Worm (Caenorhabditis elegans) whole organism, L4/young adult: ENCODE data around the gene W06G6.11.

Experiments
- W03F9.2 ChIP-seq: fragments of 150-350 bp; optimal IDR thresholded peaks from 2 replicates; lab custom pipeline; 2014; ENCODE audit warnings: missing biosample characterization, missing genetic modification characterization
- dao-5 ChIP-seq: sonication (generic microtip); optimal IDR thresholded peaks from 2 replicates; lab custom pipeline; 2016; ENCODE audit warnings: missing genotype, missing genetic modification characterization, moderate library complexity, missing compliant biosample characterization
- him-1 ChIP-seq: sonication (generic microtip); optimal IDR thresholded peaks from 2 replicates; lab custom pipeline; 2016; ENCODE audit warnings: missing genotype, missing genetic modification reagents, missing genetic modification characterization, missing compliant biosample characterization

The W06G6.11 gene

DNA sequence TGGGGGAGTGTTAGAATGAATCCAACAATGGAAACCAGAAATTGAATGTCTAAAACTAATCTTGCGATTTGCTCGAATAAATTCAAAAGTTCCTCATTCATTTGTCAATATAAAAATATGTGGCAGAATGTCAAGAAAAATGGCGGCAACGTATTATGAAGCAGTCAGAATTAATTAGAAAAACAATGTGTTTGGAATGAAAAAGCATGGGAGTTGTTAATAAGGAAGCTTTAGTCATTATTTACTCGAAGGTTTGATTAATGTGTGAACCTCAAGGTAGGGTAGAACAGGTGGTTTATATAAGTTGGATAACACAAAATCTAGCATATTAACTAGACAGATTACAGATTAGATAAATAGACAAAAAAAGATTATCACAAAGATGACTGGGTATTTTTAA lies 10.9 kb downstream of the W06G6.11 start, which contains the start of gene srw-76:
Gene srw-76, minus strand, starts transcription at position 101 of the 400 bp plus-strand sequence.
- no peak for TF ChIP-seq dao-5 (tag; lab: Kevin White, UChicago)
- TF ChIP-seq him-1 (tag; lab: Kevin White, UChicago): no peak
- TF ChIP-seq W03F9.2 (tag; lab: Kevin White, UChicago): no peak

DNA sequence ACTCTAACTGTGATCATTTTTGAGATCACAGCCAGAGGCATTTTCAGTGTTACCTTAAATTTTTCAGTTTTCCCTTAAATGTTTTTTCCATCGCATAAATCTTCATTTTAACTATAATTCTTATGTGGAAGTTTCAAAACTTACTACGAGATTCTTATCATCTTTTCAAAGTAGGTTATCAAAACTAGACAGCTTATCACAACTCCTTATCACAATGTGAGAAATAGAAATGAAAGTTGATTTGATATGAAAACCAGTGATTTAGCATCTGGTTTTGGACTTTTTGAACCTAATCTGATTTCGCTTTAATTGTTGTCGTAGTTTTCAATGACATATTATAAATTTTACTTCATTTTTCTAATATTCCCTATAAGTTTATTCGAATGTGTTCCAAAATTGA lies 13.2 kb downstream of the W06G6.11 start, which contains the start of gene mltn-11:
Gene mltn-11, plus strand, starts transcription at position 276 of the 400 bp plus-strand sequence.
- TF ChIP-seq W03F9.2 (tag; lab: Kevin White, UChicago) (no peak), him-1 (tag; lab: Kevin White, UChicago) (no peak), dao-5 (tag; lab: Kevin White, UChicago) (no peak)

DNA sequence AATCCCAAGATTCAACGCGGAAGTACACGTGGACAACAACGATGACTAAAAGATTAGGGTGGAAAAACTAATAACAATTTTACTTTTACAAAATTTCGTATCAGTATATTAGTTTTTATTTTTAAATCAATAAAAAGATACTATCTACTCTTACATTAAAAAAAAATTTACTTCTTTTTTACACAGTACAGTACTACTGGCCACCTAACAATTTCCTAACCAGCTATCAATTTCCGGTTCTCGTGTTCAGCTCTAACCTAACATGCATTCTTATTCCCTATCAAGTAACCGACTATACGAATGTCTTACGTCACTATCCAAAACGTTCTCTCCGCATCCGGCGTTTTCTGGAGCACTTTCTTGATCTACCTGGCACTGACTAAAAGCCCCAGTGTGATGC lies 19.5 kb downstream of the W06G6.11 start, which contains the start of gene srd-21:
Gene srd-21, plus strand, starts transcription at position 301 of the 400 bp plus-strand sequence.
- no peak for TF ChIP-seq W03F9.2 (tag; lab: Kevin White, UChicago)
- TF ChIP-seq him-1 (tag; lab: Kevin White, UChicago): no peak
- no peak for TF ChIP-seq dao-5 (tag; lab: Kevin White, UChicago)

DNA sequence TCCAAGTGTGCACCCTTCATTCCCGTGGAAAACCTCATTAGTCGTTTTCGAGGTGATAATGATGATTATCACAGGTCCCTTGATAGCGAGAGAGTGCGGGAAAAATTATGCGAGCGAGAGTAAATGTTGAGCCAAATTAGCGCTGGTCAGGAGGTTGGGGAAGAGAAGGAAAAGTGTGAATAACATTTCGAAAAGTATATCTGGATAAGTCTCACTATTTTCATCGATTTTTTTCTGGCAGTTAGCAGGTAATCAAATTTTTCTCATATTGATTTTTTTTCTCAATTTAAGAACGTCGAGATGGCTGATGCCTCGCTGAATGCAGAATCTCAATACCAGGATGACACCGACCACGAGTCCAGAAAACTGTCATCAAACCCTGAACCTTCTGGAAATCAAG lies 20.1 kb downstream of the W06G6.11 start, which contains the start of gene W06G6.2:
Gene W06G6.2, plus strand, starts transcription at position 301 of the 400 bp plus-strand sequence.
- TF ChIP-seq him-1 (tag; lab: Kevin White, UChicago) (no peak), dao-5 (tag; lab: Kevin White, UChicago) (no peak), W03F9.2 (tag; lab: Kevin White, UChicago) (no peak)

DNA sequence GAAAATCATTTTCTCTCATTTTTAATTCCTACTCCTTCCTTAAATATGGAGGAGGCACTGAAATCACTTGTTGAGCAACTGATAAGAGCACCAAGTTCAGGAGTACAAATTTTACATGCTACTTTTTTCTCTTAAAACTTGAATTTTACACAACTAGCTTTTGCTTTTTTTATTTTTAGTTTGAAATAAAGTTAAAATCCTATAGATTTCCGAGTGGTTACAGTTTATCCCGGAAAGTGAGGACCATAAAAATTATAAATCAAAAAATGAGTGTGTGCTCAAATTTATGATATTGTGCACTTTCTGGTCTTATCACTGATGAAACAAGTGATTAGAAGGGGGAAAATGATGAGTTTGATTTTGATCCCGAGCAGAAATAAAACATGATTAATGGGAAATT lies 21.1 kb downstream of the W06G6.11 start, which contains the start of gene oac-53:
Gene oac-53, minus strand, starts transcription at position 9 of the 400 bp plus-strand sequence.
- TF ChIP-seq dao-5 (tag; lab: Kevin White, UChicago) (no peak), him-1 (tag; lab: Kevin White, UChicago) (no peak), W03F9.2 (tag; lab: Kevin White, UChicago) (no peak)

DNA sequence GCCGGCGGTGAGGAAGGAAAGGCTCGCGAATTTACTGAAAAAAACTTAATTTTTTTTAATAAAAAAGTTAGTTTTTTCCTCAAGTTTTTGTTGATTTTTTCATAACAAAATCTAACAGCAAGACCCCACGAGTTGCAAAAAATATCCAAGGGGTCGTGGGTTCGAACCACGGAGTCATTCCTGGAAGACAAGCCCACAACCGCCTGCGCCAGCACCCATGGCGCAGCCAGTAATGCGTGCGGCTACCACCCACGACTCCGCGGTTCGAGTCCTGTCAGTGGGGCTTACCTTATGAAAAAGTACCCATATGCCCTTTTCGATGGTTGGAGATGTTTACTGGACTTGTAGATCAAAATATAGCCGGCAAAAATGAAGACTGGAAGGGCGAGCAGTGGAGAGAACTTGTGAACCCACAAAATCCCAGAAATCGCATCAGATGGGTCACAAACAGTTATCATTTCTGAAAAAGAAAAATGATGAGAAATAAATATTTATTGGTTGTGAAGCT lies 26.3 kb downstream of the W06G6.11 start, which contains the start of gene Y70C5A.2:
Gene Y70C5A.2, minus strand, starts transcription at position 458 of the 508 bp plus-strand sequence.
- TF ChIP-seq W03F9.2 (tag; lab: Kevin White, UChicago) (no peak), him-1 (tag; lab: Kevin White, UChicago) (no peak), dao-5 (tag; lab: Kevin White, UChicago) (no peak)

DNA sequence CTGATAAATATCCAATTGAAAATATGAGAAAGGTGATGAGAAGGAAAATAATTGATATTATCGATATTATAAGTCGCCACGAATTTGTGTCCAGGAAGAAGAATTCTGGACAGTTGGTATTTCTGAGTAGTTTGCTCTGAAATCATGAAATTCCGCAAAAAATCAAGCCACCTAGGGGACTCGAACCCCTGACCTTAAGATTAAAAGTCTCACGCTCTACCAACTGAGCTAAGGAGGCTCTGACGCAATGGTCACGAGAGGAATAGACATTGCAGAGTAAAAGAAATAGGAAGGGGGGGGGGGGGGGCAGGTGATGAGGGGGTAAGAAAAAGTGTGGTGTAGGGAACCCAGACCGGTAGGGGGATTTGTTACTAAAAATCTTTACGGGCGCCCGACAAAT lies 27.2 kb downstream of the W06G6.11 start:
- TF ChIP-seq him-1 (tag; lab: Kevin White, UChicago) (no peak), W03F9.2 (tag; lab: Kevin White, UChicago) (no peak), dao-5 (tag; lab: Kevin White, UChicago) (no peak)

DNA sequence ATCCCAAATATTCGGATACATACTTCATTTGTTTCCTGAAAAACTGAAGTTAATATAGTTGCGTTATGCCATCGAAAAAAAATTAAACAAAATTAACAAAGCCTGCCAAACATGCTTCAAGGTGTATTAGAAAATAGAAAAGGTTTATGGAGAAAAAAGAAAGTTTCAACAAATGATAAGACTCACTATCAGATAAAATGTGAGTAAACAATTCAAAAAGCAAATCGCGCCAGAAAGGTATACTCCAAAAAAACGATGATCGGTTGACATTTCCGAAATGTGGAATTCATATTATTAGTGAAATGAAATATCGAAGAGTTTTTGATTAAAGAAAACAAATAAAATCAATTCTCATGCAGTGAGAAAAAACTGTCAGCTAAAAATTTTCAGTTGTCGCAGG lies 28.2 kb downstream of the W06G6.11 start, which contains the start of gene Y70C5A.3:
Gene Y70C5A.3, minus strand, starts transcription at position 50 of the 400 bp plus-strand sequence.
- TF ChIP-seq W03F9.2 (tag; lab: Kevin White, UChicago) (no peak), dao-5 (tag; lab: Kevin White, UChicago) (no peak), him-1 (tag; lab: Kevin White, UChicago) (no peak)

DNA sequence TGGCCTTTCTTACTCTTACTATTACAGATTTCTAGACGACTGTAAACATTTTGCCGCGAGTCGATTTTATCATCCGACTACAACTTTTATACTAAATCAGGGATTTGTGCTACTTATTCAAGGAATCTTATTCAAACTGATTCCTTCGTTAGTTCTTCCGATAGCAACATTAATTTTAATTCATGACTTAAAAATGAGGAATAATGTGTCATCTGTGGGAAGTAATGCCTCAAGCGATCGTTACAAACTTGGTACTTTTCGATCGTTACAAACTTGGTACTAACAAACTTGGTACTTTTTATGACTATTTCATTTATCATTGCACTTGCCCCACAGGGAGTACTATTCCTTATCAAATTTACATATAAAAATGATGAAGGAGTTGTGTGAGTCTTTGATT lies 31.6 kb downstream of the W06G6.11 start, which contains the start of gene Y70C5A.4:
Gene Y70C5A.4, plus strand, starts transcription at position 301 of the 400 bp plus-strand sequence.
- TF ChIP-seq W03F9.2 (tag; lab: Kevin White, UChicago) (no peak), dao-5 (tag; lab: Kevin White, UChicago) (no peak), him-1 (tag; lab: Kevin White, UChicago) (no peak)

DNA sequence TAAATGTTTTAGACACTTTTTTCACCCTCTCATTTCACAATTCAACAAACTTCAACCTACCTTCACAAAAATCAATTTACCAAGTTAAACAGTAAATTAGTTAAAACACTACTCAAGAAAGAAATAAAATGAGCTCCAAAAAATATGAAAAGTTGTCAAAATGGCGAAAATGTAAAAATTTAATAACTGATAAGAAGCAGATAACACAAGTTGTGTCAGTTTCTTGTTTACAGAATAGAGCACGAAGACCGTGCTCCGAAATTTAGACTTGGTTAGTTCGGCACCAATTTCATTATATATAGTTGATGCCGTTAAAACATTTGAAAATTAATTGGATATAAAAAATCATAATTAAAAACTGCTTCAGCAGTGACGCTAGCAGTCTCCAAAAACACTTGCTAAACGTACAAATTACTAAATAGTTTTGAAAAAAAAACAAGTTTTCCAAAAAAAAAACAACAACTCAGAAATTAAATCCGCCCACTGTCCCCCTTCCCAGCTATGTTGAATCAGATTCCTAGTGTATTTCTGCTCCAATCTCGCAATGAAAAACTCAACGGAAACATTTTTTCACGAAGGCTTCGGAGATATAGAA lies 38.2 kb downstream of the W06G6.11 start, which contains the start of gene srw-54:
Gene srw-54, plus strand, starts transcription at position 545 of the 595 bp plus-strand sequence.
- TF ChIP-seq dao-5 (tag; lab: Kevin White, UChicago): no peak
- no peak for TF ChIP-seq him-1 (tag; lab: Kevin White, UChicago)

DNA sequence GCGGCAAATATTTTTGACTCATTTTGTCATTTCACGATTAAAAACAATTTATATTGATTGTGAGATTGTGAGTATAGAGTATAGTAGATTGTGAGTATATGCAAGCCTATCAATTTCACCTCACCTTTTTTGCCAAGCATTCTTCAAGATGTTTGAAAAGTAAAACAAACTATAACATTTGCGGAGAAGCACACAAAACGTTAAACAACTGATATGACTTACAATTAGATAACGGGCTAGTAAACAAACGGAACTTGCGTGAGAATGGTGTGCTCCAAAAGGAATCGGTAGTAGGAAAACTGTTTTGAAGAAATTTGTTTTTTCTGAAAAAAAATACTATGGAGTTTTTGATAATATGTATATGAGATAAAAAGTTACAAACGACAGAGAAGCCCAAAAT lies 39.0 kb downstream of the W06G6.11 start:
- TF ChIP-seq dao-5 (tag; lab: Kevin White, UChicago) (no peak), him-1 (tag; lab: Kevin White, UChicago) (no peak), W03F9.2 (tag; lab: Kevin White, UChicago) (no peak)

DNA sequence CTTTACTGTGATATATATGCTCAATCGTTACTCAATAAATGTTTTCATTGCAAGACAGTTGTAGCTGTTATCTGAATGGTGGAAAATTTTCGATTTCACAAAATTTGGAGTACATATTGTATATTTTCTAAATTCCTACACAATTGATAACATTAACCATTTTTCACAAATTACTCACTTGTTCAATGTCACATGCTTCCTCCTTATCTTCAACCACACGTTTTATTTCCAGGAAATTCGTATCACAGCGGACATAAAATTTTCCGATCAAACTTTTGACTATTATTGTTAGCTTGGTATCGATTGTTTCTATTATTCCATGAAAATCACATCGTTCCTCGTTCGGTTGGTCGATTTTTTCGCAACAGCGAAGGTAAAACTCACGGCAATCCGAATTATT lies 40.6 kb downstream of the W06G6.11 start:
- TF ChIP-seq him-1 (tag; lab: Kevin White, UChicago) (no peak), W03F9.2 (tag; lab: Kevin White, UChicago) (no peak), dao-5 (tag; lab: Kevin White, UChicago) (no peak)

DNA sequence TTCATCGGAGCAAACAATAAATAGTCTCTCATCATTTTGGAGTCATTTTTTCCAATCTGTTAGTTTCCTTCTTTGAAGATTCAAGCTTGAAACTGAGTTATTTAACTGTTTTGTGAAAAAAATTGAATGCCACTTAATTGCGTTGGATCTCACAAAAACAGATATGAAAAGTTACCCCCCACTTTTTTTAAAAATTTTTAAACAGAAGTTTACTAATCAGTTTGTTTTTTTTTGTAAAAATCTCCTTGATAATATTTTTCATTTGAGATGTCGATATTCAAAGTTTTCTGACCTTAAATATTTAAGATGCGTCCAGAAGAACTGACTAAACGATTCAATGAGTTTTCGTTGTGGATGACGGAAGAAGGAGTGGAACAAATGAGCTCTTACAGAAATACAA lies 42.8 kb downstream of the W06G6.11 start, which contains the start of gene Y32B12C.1:
Gene Y32B12C.1, plus strand, starts transcription at position 301 of the 400 bp plus-strand sequence.
- TF ChIP-seq W03F9.2 (tag; lab: Kevin White, UChicago) (no peak), him-1 (tag; lab: Kevin White, UChicago) (no peak), dao-5 (tag; lab: Kevin White, UChicago) (no peak)
